Worm (Caenorhabditis elegans) whole organism, L1 larva: ENCODE data around the gene C52B9.10.
A peak's percentile ranks its signal among the peaks of the same experiment; 100 is the strongest.

Source experiments
- C34B4.2 ChIP-seq: sonication (generic microtip); optimal IDR thresholded peaks from 2 replicates; lab custom pipeline; 2017; ENCODE audit warnings: mild to moderate bottlenecking, missing genetic modification characterization, missing compliant biosample characterization
- F16B12.6 ChIP-seq: fragments of 150-350 bp; optimal IDR thresholded peaks from 2 replicates; lab custom pipeline; 2014; ENCODE audit warnings: missing biosample characterization, missing genetic modification characterization
- Y116A8C.19 ChIP-seq: sonication (generic microtip); optimal IDR thresholded peaks from 2 replicates; lab custom pipeline; 2016; ENCODE audit warnings: missing compliant biosample characterization, missing genetic modification characterization, borderline replicate concordance
- aly-2 ChIP-seq: fragments of 150-350 bp; optimal IDR thresholded peaks from 2 replicates; lab custom pipeline; 2014; ENCODE audit warnings: missing biosample characterization, missing genetic modification characterization
- blmp-1 ChIP-seq: fragments of 150-350 bp; optimal IDR thresholded peaks from 2 replicates; lab custom pipeline; 2014; ENCODE audit warnings: missing biosample characterization, missing genetic modification characterization
- ceh-8 ChIP-seq: fragments of 200-800 bp; sonication (Bioruptor generic); optimal IDR thresholded peaks from 2 replicates; lab custom pipeline; 2018; ENCODE audit warnings: mild to moderate bottlenecking, missing genetic modification characterization, moderate library complexity, missing compliant biosample characterization
- ceh-82 ChIP-seq, 3 experiments: fragments of 150-350 bp in 1 of 3; sonication (generic microtip) in 2 of 3; optimal IDR thresholded peaks; 2 replicates each; lab custom pipeline; 2014 to 2017; ENCODE audit warnings: missing biosample characterization in 3 of 3, missing genetic modification characterization in 3 of 3
- ceh-90 ChIP-seq: sonication (generic microtip); optimal IDR thresholded peaks from 2 replicates; lab custom pipeline; 2016; ENCODE audit warnings: missing genetic modification characterization, missing compliant biosample characterization
- dpl-1 ChIP-seq, 3 experiments: fragments of 150-350 bp in 2 of 3; sonication (generic microtip) in 1 of 3; optimal IDR thresholded peaks; 2 replicates each; lab custom pipeline; 2014 to 2017; ENCODE audit warnings: missing biosample characterization in 3 of 3, missing genetic modification characterization in 3 of 3, missing genetic modification reagents in 3 of 3
- egl-27 ChIP-seq, 2 experiments: fragments of 150-350 bp in 1 of 2; sonication (generic microtip); optimal IDR thresholded peaks; 3 replicates each; lab custom pipeline; 2017 to 2018; ENCODE audit warnings: missing biosample characterization in 2 of 2, missing genetic modification characterization in 2 of 2, missing genetic modification reagents in 2 of 2
- elt-2 ChIP-seq: sonication (generic microtip); optimal IDR thresholded peaks from 2 replicates; lab custom pipeline; 2016; ENCODE audit warnings: missing genetic modification characterization, mild to moderate bottlenecking, inconsistent platforms, missing compliant biosample characterization, missing genetic modification reagents
- fkh-10 ChIP-seq: sonication (generic microtip); optimal IDR thresholded peaks from 2 replicates; lab custom pipeline; 2017; ENCODE audit warnings: missing biosample characterization, missing genetic modification reagents, missing genetic modification characterization
- fos-1 ChIP-seq: fragments of 150-350 bp; optimal IDR thresholded peaks from 2 replicates; lab custom pipeline; 2014; ENCODE audit warnings: missing biosample characterization, missing genetic modification characterization
- hlh-17 ChIP-seq: fragments of 200-800 bp; sonication (Bioruptor generic); optimal IDR thresholded peaks from 2 replicates; lab custom pipeline; 2018; ENCODE audit warnings: missing genetic modification characterization, mild to moderate bottlenecking, missing compliant biosample characterization, moderate library complexity, borderline replicate concordance
- irx-1 ChIP-seq: sonication (generic microtip); optimal IDR thresholded peaks from 2 replicates; lab custom pipeline; 2016; ENCODE audit warnings: missing genetic modification characterization, missing compliant biosample characterization
- isw-1 ChIP-seq: fragments of 200-800 bp; sonication (Bioruptor generic); IDR thresholded peaks from 2 replicates; pipeline ENCODE4 v1.3.6; 2022; ENCODE audit warnings: missing genetic modification characterization, missing compliant biosample characterization
- jun-1 ChIP-seq: fragments of 150-350 bp; optimal IDR thresholded peaks from 2 replicates; lab custom pipeline; 2014; ENCODE audit warnings: missing biosample characterization, missing genetic modification reagents, missing genetic modification characterization
- lin-13 ChIP-seq: fragments of 150-350 bp; optimal IDR thresholded peaks from 2 replicates; lab custom pipeline; 2014; ENCODE audit warnings: missing biosample characterization, missing genetic modification reagents, missing genetic modification characterization
- lin-14 ChIP-seq: fragments of 200-800 bp; sonication (Bioruptor generic); optimal IDR thresholded peaks from 2 replicates; lab custom pipeline; 2018; ENCODE audit warnings: mild to moderate bottlenecking, missing genetic modification characterization, moderate library complexity, missing compliant biosample characterization
- lin-35 ChIP-seq, 2 experiments: fragments of 150-350 bp; optimal IDR thresholded peaks; 2 replicates each; lab custom pipeline; 2014; ENCODE audit warnings: missing biosample characterization in 2 of 2, missing genetic modification characterization in 2 of 2, missing genetic modification reagents in 2 of 2
- lin-39 ChIP-seq: fragments of 150-350 bp; optimal IDR thresholded peaks from 2 replicates; lab custom pipeline; 2014; ENCODE audit warnings: missing biosample characterization, missing genetic modification reagents, missing genetic modification characterization
- lsy-2 ChIP-seq, 2 experiments: fragments of 150-350 bp; optimal IDR thresholded peaks; 2 replicates each; lab custom pipeline; 2014; ENCODE audit warnings: missing biosample characterization in 2 of 2, missing genetic modification characterization in 2 of 2
- mdl-1 ChIP-seq, 2 experiments: fragments of 150-350 bp; optimal IDR thresholded peaks; 2 replicates each; lab custom pipeline; 2014 to 2017; ENCODE audit warnings: missing biosample characterization in 2 of 2, missing genetic modification characterization in 2 of 2, inconsistent platforms in 1 of 2
- mef-2 ChIP-seq: fragments of 150-350 bp; optimal IDR thresholded peaks from 2 replicates; lab custom pipeline; 2014; ENCODE audit warnings: missing biosample characterization, missing genetic modification characterization
- mep-1 ChIP-seq: fragments of 150-350 bp; optimal IDR thresholded peaks from 2 replicates; lab custom pipeline; 2014; ENCODE audit warnings: missing biosample characterization, missing genetic modification characterization
- nhr-20 ChIP-seq: sonication (generic microtip); optimal IDR thresholded peaks from 2 replicates; lab custom pipeline; 2016; ENCODE audit warnings: mild to moderate bottlenecking, missing genetic modification characterization, missing compliant biosample characterization
- nhr-28 ChIP-seq: fragments of 150-350 bp; optimal IDR thresholded peaks from 2 replicates; lab custom pipeline; 2014; ENCODE audit warnings: missing biosample characterization, missing genetic modification characterization
- nhr-71 ChIP-seq: sonication (generic microtip); optimal IDR thresholded peaks from 2 replicates; lab custom pipeline; 2016; ENCODE audit warnings: mild to moderate bottlenecking, missing genetic modification characterization, moderate library complexity, missing compliant biosample characterization
- nhr-77 ChIP-seq: fragments of 150-350 bp; optimal IDR thresholded peaks from 2 replicates; lab custom pipeline; 2014; ENCODE audit warnings: missing biosample characterization, missing genetic modification characterization
- nhr-85 ChIP-seq: sonication (generic microtip); peaks from one replicate; lab custom pipeline; 2016; ENCODE audit warnings: missing genetic modification characterization, inconsistent platforms, missing compliant biosample characterization
- pag-3 ChIP-seq: sonication (generic microtip); optimal IDR thresholded peaks from 2 replicates; lab custom pipeline; 2017; ENCODE audit warnings: missing genetic modification characterization, mild to moderate bottlenecking, missing compliant biosample characterization, antibody characterized with exemption, borderline replicate concordance; ENCODE audit not compliant: insufficient read depth
- pqm-1 ChIP-seq: sonication (generic microtip); optimal IDR thresholded peaks from 3 replicates; lab custom pipeline; 2017; ENCODE audit warnings: missing biosample characterization, missing genetic modification characterization
- rnt-1 ChIP-seq: sonication (generic microtip); optimal IDR thresholded peaks from 2 replicates; lab custom pipeline; 2016; ENCODE audit warnings: mild to moderate bottlenecking, missing genetic modification characterization, moderate library complexity, missing compliant biosample characterization
- snu-23 ChIP-seq: sonication (generic microtip); optimal IDR thresholded peaks from 2 replicates; lab custom pipeline; 2016; ENCODE audit warnings: missing genetic modification characterization, missing compliant biosample characterization
- sox-4 ChIP-seq: sonication (generic microtip); optimal IDR thresholded peaks from 2 replicates; lab custom pipeline; 2016; ENCODE audit warnings: missing genetic modification characterization, missing compliant biosample characterization
- swsn-7 ChIP-seq: sonication (generic microtip); optimal IDR thresholded peaks from 2 replicates; lab custom pipeline; 2016; ENCODE audit warnings: missing genetic modification characterization, missing compliant biosample characterization
- tlp-1 ChIP-seq: fragments of 150-350 bp; optimal IDR thresholded peaks from 2 replicates; lab custom pipeline; 2014; ENCODE audit warnings: missing biosample characterization, missing genetic modification characterization
- unc-130 ChIP-seq: fragments of 150-350 bp; optimal IDR thresholded peaks from 2 replicates; lab custom pipeline; 2017; ENCODE audit warnings: missing biosample characterization, missing genetic modification characterization, inconsistent platforms
- unc-62 ChIP-seq: fragments of 150-350 bp; optimal IDR thresholded peaks from 2 replicates; lab custom pipeline; 2014; ENCODE audit warnings: missing biosample characterization, missing genetic modification reagents, missing genetic modification characterization
- xbp-1 ChIP-seq: sonication (generic microtip); optimal IDR thresholded peaks from 2 replicates; lab custom pipeline; 2016; ENCODE audit warnings: missing genetic modification characterization, missing compliant biosample characterization
- zag-1 ChIP-seq: fragments of 150-350 bp; optimal IDR thresholded peaks from 2 replicates; lab custom pipeline; 2014; ENCODE audit warnings: missing biosample characterization, missing genetic modification characterization
- zip-4 ChIP-seq: fragments of 200-800 bp; sonication (Bioruptor generic); optimal IDR thresholded peaks from 2 replicates; lab custom pipeline; 2018; ENCODE audit warnings: mild to moderate bottlenecking, missing genetic modification characterization, moderate library complexity, missing compliant biosample characterization
- ztf-4 ChIP-seq: fragments of 150-350 bp; optimal IDR thresholded peaks from 2 replicates; lab custom pipeline; 2014; ENCODE audit warnings: missing biosample characterization, missing genetic modification characterization

Gene C52B9.10

ce11 chrX:4266178-4266931 is 7.4 kb upstream of the C52B9.10 start:
- no peak for TF ChIP-seq nhr-28
- peak in 1 of 2 experiments; percentile 64 for TF ChIP-seq lin-35 (GFP tag; optimal IDR thresholded peaks at IDR 0.05; lab: Kevin White, UChicago)
- TF ChIP-seq nhr-71 (tag; lab: Kevin White, UChicago), result peak; percentile 71
- no peak for TF ChIP-seq unc-62 (GFP tag; lab: Kevin White, UChicago)
- no peak for TF ChIP-seq nhr-77 (tag; lab: Kevin White, UChicago)
- TF ChIP-seq Y116A8C.19 (tag; lab: Kevin White, UChicago), result no peak
- TF ChIP-seq ceh-8, result no peak
- peak; percentile 35 for TF ChIP-seq lin-39 (tag; lab: Kevin White, UChicago)
- peak; percentile 3 for TF ChIP-seq mep-1
- TF ChIP-seq tlp-1 (tag; lab: Kevin White, UChicago), result no peak
- TF ChIP-seq nhr-85, result peak; percentile 38
- TF ChIP-seq lsy-2 (tag; optimal IDR thresholded peaks at IDR 0.05; lab: Kevin White, UChicago), result peak in 1 of 2 experiments; percentile 9
- no peak for TF ChIP-seq F16B12.6
- no peak for TF ChIP-seq ceh-90 (tag; lab: Kevin White, UChicago)
- TF ChIP-seq lin-14 (GFP tag; lab: Kevin White, UChicago), result peak; percentile 53
- TF ChIP-seq pag-3, result no peak
- TF ChIP-seq C34B4.2 (tag; lab: Kevin White, UChicago), result no peak
- peak; percentile 2 for TF ChIP-seq xbp-1
- TF ChIP-seq hlh-17 (GFP tag; lab: Kevin White, UChicago), result no peak
- TF ChIP-seq fkh-10 (GFP tag; lab: Kevin White, UChicago), result no peak
- no peak for TF ChIP-seq isw-1 (GFP tag; lab: Robert Waterston, UW)
- peak; percentile 89 for TF ChIP-seq blmp-1 (tag; lab: Kevin White, UChicago)
- TF ChIP-seq elt-2 (tag; lab: Kevin White, UChicago), result peak; percentile 26
- TF ChIP-seq fos-1 (tag; lab: Kevin White, UChicago), result no peak
- TF ChIP-seq dpl-1 (GFP tag; optimal IDR thresholded peaks at IDR 0.05; lab: Kevin White, UChicago), result no peak
- TF ChIP-seq aly-2 (tag; lab: Kevin White, UChicago), result no peak
- no peak for TF ChIP-seq swsn-7 (tag; lab: Kevin White, UChicago)
- TF ChIP-seq pqm-1 (tag; lab: Kevin White, UChicago), result no peak
- TF ChIP-seq ceh-82 (tag; optimal IDR thresholded peaks at IDR 0.05; lab: Kevin White, UChicago), result no peak
- TF ChIP-seq mef-2 (tag; lab: Kevin White, UChicago), result no peak
- TF ChIP-seq lin-13, result no peak
- TF ChIP-seq zag-1 (tag; lab: Kevin White, UChicago), result no peak
- TF ChIP-seq irx-1 (tag; lab: Kevin White, UChicago), result no peak
- no peak for TF ChIP-seq ztf-4 (tag; lab: Kevin White, UChicago)
- TF ChIP-seq egl-27 (tag; optimal IDR thresholded peaks at IDR 0.05; lab: Kevin White, UChicago), result no peak
- no peak for TF ChIP-seq zip-4 (GFP tag; lab: Kevin White, UChicago)
- TF ChIP-seq nhr-20 (tag; lab: Kevin White, UChicago), result peak; percentile 46
- TF ChIP-seq mdl-1 (tag; optimal IDR thresholded peaks at IDR 0.05; lab: Kevin White, UChicago), result peak in 1 of 2 experiments; percentile 38
- TF ChIP-seq unc-130, result no peak
- TF ChIP-seq jun-1, result no peak
- TF ChIP-seq snu-23 (GFP tag; lab: Kevin White, UChicago), result peak; percentile 16
- no peak for TF ChIP-seq sox-4 (tag; lab: Kevin White, UChicago)
- peak; percentile 45 for TF ChIP-seq rnt-1 (tag; lab: Kevin White, UChicago)
- TF ChIP-seq, all 84 proteins: peak for 14
